Fruit fly (Drosophila melanogaster) whole organism: Measurements from ENCODE around the gene CG7387.

Experiments
- CG8478 ChIP-seq: fragments of >200 bp; optimal IDR thresholded peaks from 2 replicates; lab custom pipeline; 2018; ENCODE audit warnings: inconsistent platforms
- Dll ChIP-seq: fragments of >200 bp; optimal IDR thresholded peaks from 2 replicates; lab custom pipeline; 2017
- pan ChIP-seq: fragments of >200 bp; optimal IDR thresholded peaks from 2 replicates; lab custom pipeline; 2017
- psq ChIP-seq: fragments of >200 bp; optimal IDR thresholded peaks from 2 replicates; lab custom pipeline; 2017
- usp ChIP-seq: fragments of >200 bp; optimal IDR thresholded peaks from 2 replicates; lab custom pipeline; 2017; ENCODE audit warnings: missing biosample characterization, missing genetic modification characterization, mixed read lengths

dm6 chr3L:8165436-8165835, 27.5 kb downstream of the CG7387 start, which contains the start of gene CG13675:
- TF ChIP-seq Dll (no peak), usp (no peak), CG8478 (lab: Kevin White, UChicago) (no peak), psq (lab: Kevin White, UChicago) (no peak), pan (lab: Kevin White, UChicago) (no peak)
